Fruit fly (Drosophila melanogaster) whole organism, adult: ENCODE measurements around the gene alphaKap4.

ENCODE experiments used
- CG7101 ChIP-seq: fragments of 200-800 bp; sonication (Bioruptor generic); optimal IDR thresholded peaks from 2 replicates; lab custom pipeline; 2018; ENCODE audit warnings: missing biosample characterization, mild to moderate bottlenecking, missing genetic modification characterization, moderate library complexity
- Clk ChIP-seq: fragments of 200-800 bp; sonication (Bioruptor generic); optimal IDR thresholded peaks from 2 replicates; lab custom pipeline; 2017; ENCODE audit warnings: missing biosample characterization, missing genetic modification characterization

- no peak for TF ChIP-seq Clk (GFP tag; lab: Kevin White, UChicago)
- TF ChIP-seq CG7101 (tag; lab: Kevin White, UChicago) = no peak
Measured at dm6 chr3L:5979460-5979859, 31.4 kb downstream of the alphaKap4 start.
